Fruit fly (Drosophila melanogaster): ENCODE data around the gene ergic53.

DNA sequence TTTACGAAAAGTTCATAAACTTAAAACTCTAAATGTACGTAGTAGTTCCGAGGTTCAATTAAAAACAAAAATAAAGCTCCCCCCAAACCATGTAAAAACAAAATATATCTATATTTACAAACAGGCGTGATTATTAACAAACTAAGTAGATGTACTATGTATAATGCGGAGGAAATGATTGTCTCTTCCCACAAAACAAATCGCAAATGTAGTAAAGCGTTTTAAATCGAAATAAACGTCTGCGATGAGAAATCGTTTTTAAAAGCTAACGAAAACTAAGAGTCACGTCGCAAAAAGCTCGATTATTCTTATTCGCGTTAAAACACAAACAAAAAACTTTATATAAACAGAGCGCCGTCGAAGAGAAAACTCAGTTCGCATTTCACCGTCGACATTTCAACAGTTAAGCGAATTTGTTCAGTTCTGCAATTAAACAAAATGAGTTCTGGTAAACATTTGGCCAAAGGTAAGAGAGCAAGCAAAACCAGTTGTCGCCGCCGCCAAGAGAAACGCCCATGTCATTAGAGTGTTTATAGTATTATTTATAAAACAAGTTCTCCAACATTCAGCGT, 16.2 kb upstream of the ergic53 start, which contains the start of gene GstO3:
- TF ChIP-seq lz (GFP tag; optimal IDR thresholded peaks at IDR 0.05): no peak
- no peak for TF ChIP-seq Hr39 (GFP tag; optimal IDR thresholded peaks at IDR 0.05)
- no peak for TF ChIP-seq OdsH (GFP tag; optimal IDR thresholded peaks at IDR 0.05)
- no peak for TF ChIP-seq CG6276 (GFP tag; optimal IDR thresholded peaks at IDR 0.05)
- TF ChIP-seq CG8319 (GFP tag; optimal IDR thresholded peaks at IDR 0.05): no peak
- TF ChIP-seq esn (GFP tag; optimal IDR thresholded peaks at IDR 0.05): no peak
- TF ChIP-seq acj6 (GFP tag; optimal IDR thresholded peaks at IDR 0.05): no peak
- peak; percentile 46 for TF ChIP-seq CG16779 (tag; optimal IDR thresholded peaks at IDR 0.05)
- TF ChIP-seq Ets21C (GFP tag; optimal IDR thresholded peaks at IDR 0.05): no peak
- peak; percentile 3 for TF ChIP-seq Ets96B (tag; optimal IDR thresholded peaks at IDR 0.05)
- no peak for TF ChIP-seq CG3032 (tag; optimal IDR thresholded peaks at IDR 0.05)
- TF ChIP-seq Eip75B (GFP tag; optimal IDR thresholded peaks at IDR 0.05): no peak
